Fruit fly (Drosophila melanogaster) whole organism, embryonic: ENCODE data around the gene CG14718.

Experiments
- CG10209 ChIP-seq: fragments of 200-800 bp; sonication (Bioruptor generic); optimal IDR thresholded peaks from 3 replicates; lab custom pipeline; 2017; ENCODE audit warnings: missing biosample characterization, mild to moderate bottlenecking, missing genetic modification characterization, missing genetic modification reagents
- CG11085 ChIP-seq: fragments of 200-800 bp; sonication (Bioruptor generic); IDR thresholded peaks from 2 replicates; pipeline ENCODE4 v1.3.6; 2022; ENCODE audit warnings: missing biosample characterization, missing genetic modification characterization
- CG11093 ChIP-seq: fragments of 200-800 bp; sonication (Bioruptor generic); IDR thresholded peaks from 3 replicates; pipeline ENCODE4 v1.3.6; 2022; ENCODE audit warnings: missing biosample characterization, missing genetic modification characterization
- CG11695 ChIP-seq: fragments of 200-800 bp; sonication (Bioruptor generic); IDR thresholded peaks from 3 replicates; pipeline ENCODE4 v1.3.6; 2022; ENCODE audit warnings: missing biosample characterization, missing genetic modification characterization
- CG11696 ChIP-seq: fragments of 200-800 bp; sonication (Bioruptor generic); IDR thresholded peaks from 2 replicates; pipeline ENCODE4 v1.3.6; 2022; ENCODE audit warnings: missing biosample characterization, missing genetic modification characterization
- CG17186 ChIP-seq: fragments of 200-800 bp; sonication (Bioruptor generic); optimal IDR thresholded peaks from 3 replicates; lab custom pipeline; 2017; ENCODE audit warnings: missing biosample characterization, missing genetic modification reagents, missing genetic modification characterization
- CG17802 ChIP-seq: fragments of 200-800 bp; sonication (Bioruptor generic); optimal IDR thresholded peaks from 2 replicates; lab custom pipeline; 2018; ENCODE audit warnings: missing biosample characterization, mild to moderate bottlenecking, missing genetic modification characterization, moderate library complexity
- CG18011 ChIP-seq: fragments of 200-800 bp; sonication (Bioruptor generic); optimal IDR thresholded peaks from 2 replicates; lab custom pipeline; 2017; ENCODE audit warnings: missing biosample characterization, missing genetic modification characterization, mild to moderate bottlenecking, moderate library complexity, missing genotype
- CG2889 ChIP-seq: fragments of 200-800 bp; sonication (Bioruptor generic); IDR thresholded peaks from 3 replicates; pipeline ENCODE4 v1.3.6; 2022; ENCODE audit warnings: missing biosample characterization, missing genetic modification characterization
- CG6654 ChIP-seq: fragments of 200-800 bp; sonication (Bioruptor generic); optimal IDR thresholded peaks from 2 replicates; lab custom pipeline; 2017; ENCODE audit warnings: missing biosample characterization, mild to moderate bottlenecking, missing genetic modification characterization
- CG6683 ChIP-seq: fragments of 200-800 bp; sonication (Bioruptor generic); optimal IDR thresholded peaks from 2 replicates; lab custom pipeline; 2017; ENCODE audit warnings: missing biosample characterization, mild to moderate bottlenecking, missing genetic modification characterization, missing genetic modification reagents
- CG6854 ChIP-seq: fragments of 200-800 bp; sonication (Bioruptor generic); optimal IDR thresholded peaks from 3 replicates; lab custom pipeline; 2017; ENCODE audit warnings: missing biosample characterization, mild to moderate bottlenecking, missing genetic modification characterization
- CG7357 ChIP-seq: fragments of 200-800 bp; sonication (Bioruptor generic); IDR thresholded peaks from 3 replicates; pipeline ENCODE4 v1.3.6; 2022; ENCODE audit warnings: missing biosample characterization, missing genetic modification characterization
- D19A ChIP-seq: fragments of 200-800 bp; optimal IDR thresholded peaks from 3 replicates; lab custom pipeline; 2019; ENCODE audit warnings: missing biosample characterization, mild to moderate bottlenecking, missing genetic modification characterization, moderate library complexity
- Doc3 ChIP-seq: fragments of 200-800 bp; sonication (Bioruptor generic); IDR thresholded peaks from 3 replicates; pipeline ENCODE4 v1.3.6; 2022; ENCODE audit warnings: missing biosample characterization, missing genetic modification characterization; ENCODE audit not compliant: partially characterized antibody
- Ets65A ChIP-seq: fragments of 200-800 bp; sonication (Bioruptor generic); peaks from one replicate; lab custom pipeline; 2016; ENCODE audit warnings: missing biosample characterization, missing genetic modification characterization
- Fer2 ChIP-seq: fragments of 200-800 bp; sonication (Bioruptor generic); optimal IDR thresholded peaks from 2 replicates; lab custom pipeline; 2018; ENCODE audit warnings: missing biosample characterization, mild to moderate bottlenecking, missing genetic modification characterization, moderate library complexity
- HHEX ChIP-seq: fragments of 200-800 bp; sonication (Bioruptor generic); optimal IDR thresholded peaks from 3 replicates; lab custom pipeline; 2017; ENCODE audit warnings: missing biosample characterization, mild to moderate bottlenecking, missing genetic modification characterization, missing genetic modification reagents
- Hmr ChIP-seq: fragments of 200-800 bp; sonication (Bioruptor generic); optimal IDR thresholded peaks from 3 replicates; lab custom pipeline; 2017; ENCODE audit warnings: mild to moderate bottlenecking, missing biosample characterization, missing genetic modification reagents, missing genetic modification characterization
- Hr3 ChIP-seq: fragments of 200-800 bp; sonication (Bioruptor generic); optimal IDR thresholded peaks from 3 replicates; lab custom pipeline; 2016; ENCODE audit warnings: missing biosample characterization, missing genetic modification characterization
- Max ChIP-seq: fragments of 200-800 bp; sonication (Bioruptor generic); optimal IDR thresholded peaks from 2 replicates; lab custom pipeline; 2016; ENCODE audit warnings: missing biosample characterization, mild to moderate bottlenecking, missing genetic modification characterization
- Meics ChIP-seq: fragments of 200-800 bp; sonication (Bioruptor generic); optimal IDR thresholded peaks from 2 replicates; lab custom pipeline; 2017; ENCODE audit warnings: missing biosample characterization, mild to moderate bottlenecking, missing genetic modification characterization
- NC2β ChIP-seq: fragments of 200-800 bp; sonication (Bioruptor generic); optimal IDR thresholded peaks from 2 replicates; lab custom pipeline; 2016; ENCODE audit warnings: missing biosample characterization, missing genetic modification characterization
- Oaz ChIP-seq: fragments of 200-800 bp; sonication (Bioruptor generic); IDR thresholded peaks from 2 replicates; pipeline ENCODE4 v1.3.6; 2022; ENCODE audit warnings: missing biosample characterization, missing genetic modification characterization
- Ravus ChIP-seq: fragments of 200-800 bp; sonication (Bioruptor generic); IDR thresholded peaks from 2 replicates; pipeline ENCODE4 v1.3.6; 2022; ENCODE audit warnings: missing biosample characterization, missing genetic modification characterization
- Scr ChIP-seq: fragments of 200-800 bp; sonication (Bioruptor generic); IDR thresholded peaks from 2 replicates; pipeline ENCODE4 v1.3.6; 2022; ENCODE audit warnings: missing biosample characterization, missing genetic modification characterization; ENCODE audit not compliant: partially characterized antibody
- ab ChIP-seq: fragments of 200-800 bp; sonication (Bioruptor generic); optimal IDR thresholded peaks from 2 replicates; lab custom pipeline; 2016; ENCODE audit warnings: missing biosample characterization, missing genetic modification characterization
- ato ChIP-seq: fragments of 200-800 bp; sonication (Bioruptor generic); IDR thresholded peaks from 2 replicates; pipeline ENCODE4 v1.3.6; 2022; ENCODE audit warnings: missing biosample characterization, missing genetic modification characterization; ENCODE audit not compliant: partially characterized antibody
- cato ChIP-seq: fragments of 200-800 bp; sonication (Bioruptor generic); optimal IDR thresholded peaks from 2 replicates; lab custom pipeline; 2016; ENCODE audit warnings: missing biosample characterization, missing genetic modification characterization, borderline replicate concordance
- chn ChIP-seq: fragments of 200-800 bp; sonication (Bioruptor generic); optimal IDR thresholded peaks from 2 replicates; lab custom pipeline; 2016; ENCODE audit warnings: missing biosample characterization, missing genetic modification characterization
- dpn ChIP-seq, 2 experiments: fragments of 200-800 bp; sonication (Bioruptor generic); optimal IDR thresholded peaks; 3 replicates each; lab custom pipeline; 2016; ENCODE audit warnings: missing biosample characterization in 2 of 2, missing genetic modification characterization in 2 of 2
- ems ChIP-seq: fragments of 200-800 bp; sonication (Bioruptor generic); optimal IDR thresholded peaks from 3 replicates; lab custom pipeline; 2016; ENCODE audit warnings: missing biosample characterization, missing genetic modification characterization
- esg ChIP-seq: fragments of 200-800 bp; sonication (Bioruptor generic); conservative IDR thresholded peaks from 2 replicates; pipeline ENCODE4 v1.3.6; 2022; ENCODE audit warnings: missing biosample characterization, missing genetic modification characterization
- fd102C ChIP-seq: fragments of 200-800 bp; sonication (Bioruptor generic); optimal IDR thresholded peaks from 2 replicates; lab custom pipeline; 2018; ENCODE audit warnings: missing biosample characterization, mild to moderate bottlenecking, missing genetic modification characterization, moderate library complexity
- gcm2 ChIP-seq: fragments of 200-800 bp; sonication (Bioruptor generic); optimal IDR thresholded peaks from 2 replicates; lab custom pipeline; 2016; ENCODE audit warnings: missing biosample characterization, missing genetic modification characterization
- gem ChIP-seq: fragments of 200-800 bp; sonication (Bioruptor generic); optimal IDR thresholded peaks from 2 replicates; lab custom pipeline; 2019; ENCODE audit warnings: missing biosample characterization, mild to moderate bottlenecking, missing genetic modification characterization, moderate library complexity
- inv ChIP-seq: fragments of 200-800 bp; sonication (Bioruptor generic); IDR thresholded peaks from 2 replicates; pipeline ENCODE4 v1.3.6; 2022; ENCODE audit warnings: missing biosample characterization, missing genetic modification characterization; ENCODE audit not compliant: partially characterized antibody
- kah ChIP-seq: fragments of 200-800 bp; sonication (Bioruptor generic); optimal IDR thresholded peaks from 2 replicates; lab custom pipeline; 2018; ENCODE audit warnings: missing biosample characterization, mild to moderate bottlenecking, missing genetic modification characterization
- ken ChIP-seq: fragments of 200-800 bp; sonication (Bioruptor generic); IDR thresholded peaks from 3 replicates; pipeline ENCODE4 v1.3.6; 2022; ENCODE audit warnings: missing biosample characterization, missing genetic modification characterization
- lbe ChIP-seq: fragments of 200-800 bp; sonication (Bioruptor generic); optimal IDR thresholded peaks from 2 replicates; lab custom pipeline; 2016; ENCODE audit warnings: missing biosample characterization, mild to moderate bottlenecking, missing genetic modification characterization
- mam ChIP-seq: fragments of 200-800 bp; sonication (Bioruptor generic); optimal IDR thresholded peaks from 3 replicates; lab custom pipeline; 2016; ENCODE audit warnings: missing biosample characterization, missing genetic modification characterization
- nmo ChIP-seq: fragments of 200-800 bp; sonication (Bioruptor generic); optimal IDR thresholded peaks from 2 replicates; lab custom pipeline; 2018; ENCODE audit warnings: missing biosample characterization, mild to moderate bottlenecking, missing genetic modification characterization, moderate library complexity
- nom ChIP-seq: fragments of 200-800 bp; sonication (Bioruptor generic); optimal IDR thresholded peaks from 2 replicates; lab custom pipeline; 2017; ENCODE audit warnings: missing biosample characterization, missing genetic modification characterization, mild to moderate bottlenecking, moderate library complexity, missing genetic modification reagents
- pfk ChIP-seq: fragments of 200-800 bp; sonication (Bioruptor generic); optimal IDR thresholded peaks from 2 replicates; lab custom pipeline; 2018; ENCODE audit warnings: missing biosample characterization, mild to moderate bottlenecking, missing genetic modification characterization, moderate library complexity
- pnt ChIP-seq: fragments of 200-800 bp; sonication (Bioruptor generic); optimal IDR thresholded peaks from 3 replicates; lab custom pipeline; 2016; ENCODE audit warnings: missing biosample characterization, missing genetic modification characterization
- psq ChIP-seq: fragments of 200-800 bp; sonication (Bioruptor generic); optimal IDR thresholded peaks from 2 replicates; lab custom pipeline; 2017; ENCODE audit warnings: missing biosample characterization, missing genetic modification characterization
- schlank ChIP-seq: fragments of 200-800 bp; sonication (Bioruptor generic); optimal IDR thresholded peaks from 2 replicates; lab custom pipeline; 2018; ENCODE audit warnings: missing biosample characterization, mild to moderate bottlenecking, missing genetic modification characterization
- trh ChIP-seq: fragments of 200-800 bp; sonication (Bioruptor generic); optimal IDR thresholded peaks from 2 replicates; lab custom pipeline; 2016; ENCODE audit warnings: missing biosample characterization, missing genetic modification characterization
- ttk ChIP-seq: fragments of 200-800 bp; sonication (Bioruptor generic); IDR thresholded peaks from 2 replicates; pipeline ENCODE4 v2.1.2; 2022; ENCODE audit warnings: missing biosample characterization, missing genetic modification characterization

The CG14718 gene

dm6 chr3R:11656614-11657216 lies 43.7 kb upstream of the CG14718 start (continued):
- TF ChIP-seq CG17802 (tag; lab: Kevin White, UChicago) (peak; percentile 86), schlank (tag; lab: Kevin White, UChicago) (peak; percentile 94), CG11695 (GFP tag; lab: Robert Waterston, UW) (peak; percentile 97), Meics (GFP tag; lab: Kevin White, UChicago) (peak; percentile 96), pnt (GFP tag; lab: Kevin White, UChicago) (peak; percentile 95), Max (GFP tag; lab: Kevin White, UChicago) (peak; percentile 92), mam (peak; percentile 96), CG11085 (GFP tag; lab: Robert Waterston, UW) (peak; percentile 94), cato (GFP tag; lab: Kevin White, UChicago) (peak; percentile 91), CG2889 (GFP tag; lab: Robert Waterston, UW) (peak; percentile 96), CG6854 (GFP tag; lab: Kevin White, UChicago) (peak; percentile 91), nom (GFP tag; lab: Kevin White, UChicago) (peak; percentile 97), dpn (GFP tag; optimal IDR thresholded peaks at IDR 0.05; lab: Kevin White, UChicago) (peak; percentile 96 to 97), fd102C (GFP tag; lab: Kevin White, UChicago) (peak; percentile 56), pfk (GFP tag; lab: Kevin White, UChicago) (no peak), Hmr (GFP tag; lab: Kevin White, UChicago) (peak; percentile 97), CG6654 (GFP tag; lab: Kevin White, UChicago) (peak; percentile 77), esg (peak; percentile 96), gcm2 (GFP tag; lab: Kevin White, UChicago) (peak; percentile 93), chn (peak; percentile 97), CG7357 (GFP tag; lab: Robert Waterston, UW) (peak; percentile 91), lbe (GFP tag; lab: Kevin White, UChicago) (peak; percentile 98), NC2β (GFP tag; lab: Kevin White, UChicago) (peak; percentile 95), Ravus (GFP tag; lab: Robert Waterston, UW) (peak; percentile 91), CG18011 (GFP tag; lab: Kevin White, UChicago) (peak; percentile 86), CG17186 (peak; percentile 72), kah (GFP tag; lab: Kevin White, UChicago) (peak; percentile 86), CG6683 (GFP tag; lab: Kevin White, UChicago) (peak; percentile 86), Oaz (GFP tag; lab: Robert Waterston, UW) (peak; percentile 88), Doc3 (GFP tag; lab: Robert Waterston, UW) (0 out of 3 replicates have a peak, but pooled peaks have one; percentile 13), ttk (GFP tag; lab: Robert Waterston, UW) (peak; percentile 95), trh (GFP tag; lab: Kevin White, UChicago) (peak; percentile 91), ems (GFP tag; lab: Kevin White, UChicago) (peak; percentile 97), psq (GFP tag; lab: Kevin White, UChicago) (peak; percentile 84), inv (no peak), ken (GFP tag; lab: Robert Waterston, UW) (peak; percentile 95), D19A (peak; percentile 92), gem (tag; lab: Kevin White, UChicago) (peak; percentile 98), HHEX (GFP tag; lab: Kevin White, UChicago) (peak; percentile 97), Hr3 (peak; percentile 92), Ets65A (peak; percentile 98), ab (peak; percentile 84), CG11093 (GFP tag; lab: Robert Waterston, UW) (peak; percentile 90), CG11696 (GFP tag; lab: Robert Waterston, UW) (peak; percentile 91), CG10209 (GFP tag; lab: Kevin White, UChicago) (peak; percentile 95), ato (GFP tag; lab: Robert Waterston, UW) (no peak), Scr (no peak), nmo (GFP tag; lab: Kevin White, UChicago) (peak; percentile 96), Fer2 (tag; lab: Kevin White, UChicago) (peak; percentile 83)
